Fruit fly (Drosophila melanogaster) whole organism, embryonic: ENCODE results near the gene Myo10A.

ENCODE experiments used
- Adf1 ChIP-seq: fragments of 200-800 bp; sonication (Bioruptor generic); IDR thresholded peaks from 2 replicates; pipeline ENCODE4 v1.3.6; 2022; ENCODE audit warnings: missing biosample characterization, missing genetic modification characterization
- Awh ChIP-seq: fragments of 200-800 bp; sonication (Bioruptor generic); IDR thresholded peaks from 2 replicates; pipeline ENCODE4, ENCODE4 v1.3.6; 2022; ENCODE audit warnings: missing biosample characterization, missing genetic modification characterization
- BEAF-32 ChIP-seq: fragments of 200-800 bp; sonication (Bioruptor generic); optimal IDR thresholded peaks from 3 replicates; lab custom pipeline; 2017; ENCODE audit warnings: missing biosample characterization, missing genetic modification characterization, mild to moderate bottlenecking, moderate library complexity, missing genetic modification reagents
- C15 ChIP-seq: fragments of 200-800 bp; sonication (Bioruptor generic); IDR thresholded peaks from 3 replicates; pipeline ENCODE4 v1.3.6; 2022; ENCODE audit warnings: missing biosample characterization, missing genetic modification characterization
- CG10366 ChIP-seq: fragments of 200-800 bp; sonication (Bioruptor generic); IDR thresholded peaks from 2 replicates; pipeline ENCODE4 v1.3.6; 2022; ENCODE audit warnings: missing biosample characterization, missing genetic modification characterization
- CG11695 ChIP-seq: fragments of 200-800 bp; sonication (Bioruptor generic); IDR thresholded peaks from 3 replicates; pipeline ENCODE4 v1.3.6; 2022; ENCODE audit warnings: missing biosample characterization, missing genetic modification characterization
- CG1233 ChIP-seq: fragments of 200-800 bp; sonication (Bioruptor generic); optimal IDR thresholded peaks from 4 replicates; lab custom pipeline; 2018; ENCODE audit warnings: missing biosample characterization, mild to moderate bottlenecking, missing genetic modification characterization
- CG12659 ChIP-seq: fragments of 200-800 bp; sonication (Bioruptor generic); optimal IDR thresholded peaks from 3 replicates; lab custom pipeline; 2017; ENCODE audit warnings: mild to moderate bottlenecking, missing biosample characterization, missing genetic modification reagents, missing genetic modification characterization
- CG13894 ChIP-seq: fragments of 200-800 bp; sonication (Bioruptor generic); optimal IDR thresholded peaks from 3 replicates; lab custom pipeline; 2018; ENCODE audit warnings: missing biosample characterization, mild to moderate bottlenecking, missing genetic modification characterization, moderate library complexity
- CG14050 ChIP-seq: fragments of 200-800 bp; sonication (Bioruptor generic); IDR thresholded peaks from 3 replicates; pipeline ENCODE4 v1.3.6; 2022; ENCODE audit warnings: missing biosample characterization, missing genetic modification characterization
- CG14710 ChIP-seq: fragments of 200-800 bp; sonication (Bioruptor generic); optimal IDR thresholded peaks from 3 replicates; lab custom pipeline; 2019; ENCODE audit warnings: missing biosample characterization, mild to moderate bottlenecking, missing genetic modification characterization, moderate library complexity
- CG1529 ChIP-seq: fragments of 200-800 bp; sonication (Bioruptor generic); optimal IDR thresholded peaks from 3 replicates; lab custom pipeline; 2018; ENCODE audit warnings: missing biosample characterization, missing genetic modification characterization
- CG17361 ChIP-seq: fragments of 200-800 bp; sonication (Bioruptor generic); IDR thresholded peaks from 3 replicates; pipeline ENCODE4 v1.3.6; 2022; ENCODE audit warnings: missing biosample characterization, missing genetic modification characterization
- CG17912 ChIP-seq: fragments of 200-800 bp; sonication (Bioruptor generic); optimal IDR thresholded peaks from 2 replicates; lab custom pipeline; 2018; ENCODE audit warnings: missing biosample characterization, mild to moderate bottlenecking, missing genetic modification characterization
- CG30403 ChIP-seq: fragments of 200-800 bp; sonication (Bioruptor generic); optimal IDR thresholded peaks from 3 replicates; lab custom pipeline; 2016; ENCODE audit warnings: missing biosample characterization, missing genetic modification characterization
- CG31441 ChIP-seq: fragments of 200-800 bp; sonication (Bioruptor generic); IDR thresholded peaks from 2 replicates; pipeline ENCODE4 v1.3.6; 2022; ENCODE audit warnings: missing biosample characterization, missing genetic modification characterization
- CG33557 ChIP-seq: fragments of 200-800 bp; sonication (Bioruptor generic); optimal IDR thresholded peaks from 2 replicates; lab custom pipeline; 2019; ENCODE audit warnings: missing biosample characterization, mild to moderate bottlenecking, missing genetic modification characterization, moderate library complexity
- CG4730 ChIP-seq: fragments of 200-800 bp; sonication (Bioruptor generic); IDR thresholded peaks from 2 replicates; pipeline ENCODE4 v1.3.6; 2022; ENCODE audit warnings: missing biosample characterization, missing genetic modification characterization
- CG4854 ChIP-seq: fragments of 200-800 bp; sonication (Bioruptor generic); optimal IDR thresholded peaks from 2 replicates; lab custom pipeline; 2016; ENCODE audit warnings: missing biosample characterization, missing genetic modification characterization, inconsistent platforms
- CG6272 ChIP-seq: fragments of 200-800 bp; sonication (Bioruptor generic); IDR thresholded peaks from 2 replicates; pipeline ENCODE4 v1.3.6; 2022; ENCODE audit warnings: missing biosample characterization, missing genetic modification characterization
- CG6689 ChIP-seq: fragments of 200-800 bp; sonication (Bioruptor generic); IDR thresholded peaks from 2 replicates; pipeline ENCODE4 v1.3.6; 2022; ENCODE audit warnings: missing biosample characterization, missing genetic modification characterization
- CG7963 ChIP-seq: fragments of 200-800 bp; sonication (Bioruptor generic); IDR thresholded peaks from 3 replicates; pipeline ENCODE4 v1.3.6; 2022; ENCODE audit warnings: missing biosample characterization, missing genetic modification characterization; ENCODE audit not compliant: partially characterized antibody
- CG8478 ChIP-seq: fragments of >200 bp; optimal IDR thresholded peaks from 2 replicates; lab custom pipeline; 2018
- CG8944 ChIP-seq: fragments of 200-800 bp; sonication (Bioruptor generic); optimal IDR thresholded peaks from 3 replicates; lab custom pipeline; 2016; ENCODE audit warnings: missing biosample characterization, missing genetic modification characterization
- CG9727 ChIP-seq: fragments of 200-800 bp; sonication (Bioruptor generic); optimal IDR thresholded peaks from 3 replicates; lab custom pipeline; 2017; ENCODE audit warnings: missing biosample characterization, mild to moderate bottlenecking, missing genetic modification characterization
- D ChIP-seq, 2 experiments: fragments of 200-800 bp in 1 of 2; fragments of >200 bp in 1 of 2; sonication (Bioruptor generic) in 1 of 2; optimal IDR thresholded peaks; 2 replicates in 1 of 2; 3 replicates in 1 of 2; lab custom pipeline; 2017; ENCODE audit warnings: mild to moderate bottlenecking in 1 of 2, missing biosample characterization in 1 of 2, missing genetic modification characterization in 1 of 2, missing genetic modification reagents in 1 of 2
- Eip74EF ChIP-seq, 2 experiments: fragments of 200-800 bp in 1 of 2; fragments of >200 bp in 1 of 2; sonication (Bioruptor generic) in 1 of 2; optimal IDR thresholded peaks; 2 replicates each; lab custom pipeline; 2017 to 2019; ENCODE audit warnings: missing biosample characterization in 2 of 2, missing genetic modification characterization in 2 of 2, mild to moderate bottlenecking in 1 of 2, moderate library complexity in 1 of 2
- GATAe ChIP-seq: fragments of 200-800 bp; sonication (Bioruptor generic); conservative IDR thresholded peaks from 2 replicates; pipeline ENCODE4 v1.3.6; 2022; ENCODE audit warnings: missing biosample characterization, missing genetic modification characterization
- Med ChIP-seq: fragments of 200-800 bp; sonication (Bioruptor generic); peaks from one replicate; lab custom pipeline; 2016; ENCODE audit warnings: missing biosample characterization, missing genetic modification characterization, mild to moderate bottlenecking, inconsistent platforms, moderate library complexity
- Opbp ChIP-seq: fragments of 200-800 bp; sonication (Bioruptor generic); IDR thresholded peaks from 3 replicates; pipeline ENCODE4 v1.3.6; 2022; ENCODE audit warnings: missing biosample characterization, missing genetic modification characterization; ENCODE audit not compliant: partially characterized antibody
- Ravus ChIP-seq: fragments of 200-800 bp; sonication (Bioruptor generic); IDR thresholded peaks from 2 replicates; pipeline ENCODE4 v1.3.6; 2022; ENCODE audit warnings: missing biosample characterization, missing genetic modification characterization
- Spps ChIP-seq: fragments of 200-800 bp; sonication (Bioruptor generic); optimal IDR thresholded peaks from 2 replicates; lab custom pipeline; 2018; ENCODE audit warnings: missing biosample characterization, mild to moderate bottlenecking, missing genetic modification characterization
- TFAM ChIP-seq: fragments of 200-800 bp; sonication (Bioruptor generic); optimal IDR thresholded peaks from 2 replicates; lab custom pipeline; 2017; ENCODE audit warnings: missing biosample characterization, missing genetic modification characterization, inconsistent platforms
- Usf ChIP-seq: fragments of 200-800 bp; sonication (Bioruptor generic); optimal IDR thresholded peaks from 2 replicates; lab custom pipeline; 2017; ENCODE audit warnings: missing genotype, missing biosample characterization, missing genetic modification characterization
- ara ChIP-seq: fragments of 200-800 bp; sonication (Bioruptor generic); IDR thresholded peaks from 2 replicates; pipeline ENCODE4 v1.3.6; 2022; ENCODE audit warnings: missing biosample characterization, missing genetic modification characterization
- corto ChIP-seq: fragments of 200-800 bp; sonication (Bioruptor generic); optimal IDR thresholded peaks from 2 replicates; lab custom pipeline; 2016; ENCODE audit warnings: missing biosample characterization, mild to moderate bottlenecking, missing genetic modification characterization, moderate library complexity
- ewg ChIP-seq: fragments of 200-800 bp; sonication (Bioruptor generic); optimal IDR thresholded peaks from 3 replicates; lab custom pipeline; 2017; ENCODE audit warnings: mild to moderate bottlenecking, missing biosample characterization, missing genetic modification reagents, missing genetic modification characterization
- gcm ChIP-seq: fragments of 200-800 bp; sonication (Bioruptor generic); optimal IDR thresholded peaks from 2 replicates; lab custom pipeline; 2019; ENCODE audit warnings: missing biosample characterization, mild to moderate bottlenecking, missing genetic modification characterization, moderate library complexity
- gem ChIP-seq: fragments of 200-800 bp; sonication (Bioruptor generic); optimal IDR thresholded peaks from 2 replicates; lab custom pipeline; 2019; ENCODE audit warnings: missing biosample characterization, mild to moderate bottlenecking, missing genetic modification characterization, moderate library complexity
- ken ChIP-seq: fragments of 200-800 bp; sonication (Bioruptor generic); IDR thresholded peaks from 3 replicates; pipeline ENCODE4 v1.3.6; 2022; ENCODE audit warnings: missing biosample characterization, missing genetic modification characterization
- luna ChIP-seq: fragments of 200-800 bp; sonication (Bioruptor generic); optimal IDR thresholded peaks from 2 replicates; lab custom pipeline; 2016; ENCODE audit warnings: missing biosample characterization, missing genetic modification characterization
- onecut ChIP-seq: fragments of 200-800 bp; sonication (Bioruptor generic); IDR thresholded peaks from 2 replicates; pipeline ENCODE4 v1.3.6; 2022; ENCODE audit warnings: missing biosample characterization, missing genetic modification characterization
- prd ChIP-seq, 3 experiments: fragments of >200 bp in 2 of 3; fragments of 200-800 bp in 1 of 3; sonication (Bioruptor generic) in 1 of 3; optimal IDR thresholded peaks in 2 of 3; IDR thresholded peaks in 1 of 3; 2 replicates in 2 of 3; 3 replicates in 1 of 3; pipeline versions ENCODE4 v1.3.6 to Lab custom; 2017 to 2022; ENCODE audit warnings: missing biosample characterization in 1 of 3, missing genetic modification characterization in 1 of 3
- pum ChIP-seq: fragments of 200-800 bp; sonication (Bioruptor generic); optimal IDR thresholded peaks from 2 replicates; lab custom pipeline; 2016; ENCODE audit warnings: missing biosample characterization, missing genetic modification characterization
- repo ChIP-seq: fragments of 200-800 bp; sonication (Bioruptor generic); optimal IDR thresholded peaks from 2 replicates; lab custom pipeline; 2016; ENCODE audit warnings: missing biosample characterization, missing genetic modification characterization
- ro ChIP-seq: fragments of 200-800 bp; sonication (Bioruptor generic); IDR thresholded peaks from 2 replicates; pipeline ENCODE4 v1.3.6; 2022; ENCODE audit warnings: missing biosample characterization, missing genetic modification characterization
- sens ChIP-seq: fragments of 200-800 bp; sonication (Bioruptor generic); peaks from one replicate; lab custom pipeline; 2016; ENCODE audit warnings: missing biosample characterization, missing genetic modification characterization
- seq ChIP-seq: fragments of 200-800 bp; sonication (Bioruptor generic); IDR thresholded peaks from 2 replicates; pipeline ENCODE4 v1.3.6; 2022; ENCODE audit warnings: missing biosample characterization, missing genetic modification characterization
- sug ChIP-seq: fragments of 200-800 bp; optimal IDR thresholded peaks from 2 replicates; lab custom pipeline; 2019; ENCODE audit warnings: missing biosample characterization, mild to moderate bottlenecking, missing genetic modification characterization, moderate library complexity
- tx ChIP-seq: fragments of 200-800 bp; sonication (Bioruptor generic); optimal IDR thresholded peaks from 2 replicates; lab custom pipeline; 2016; ENCODE audit warnings: missing biosample characterization, missing genetic modification characterization
- zf30C ChIP-seq: fragments of 200-800 bp; sonication (Bioruptor generic); optimal IDR thresholded peaks from 3 replicates; lab custom pipeline; 2018; ENCODE audit warnings: missing biosample characterization, mild to moderate bottlenecking, missing genetic modification characterization

The Myo10A gene

dm6 chrX:10893208-10893607 is 37.4 kb upstream of the Myo10A start:
- no peak for TF ChIP-seq corto
- TF ChIP-seq gem (tag; lab: Kevin White, UChicago): peak; percentile 7
- TF ChIP-seq TFAM (GFP tag; lab: Kevin White, UChicago): no peak
- TF ChIP-seq CG8478: no peak
- no peak for TF ChIP-seq CG30403 (GFP tag; lab: Kevin White, UChicago)
- TF ChIP-seq CG14050 (GFP tag; lab: Robert Waterston, UW): no peak
- TF ChIP-seq sug (tag; lab: Kevin White, UChicago): no peak
- TF ChIP-seq CG9727 (GFP tag; lab: Kevin White, UChicago): no peak
- no peak for TF ChIP-seq CG4730 (GFP tag; lab: Robert Waterston, UW)
- no peak for TF ChIP-seq C15
- TF ChIP-seq Adf1 (GFP tag; lab: Robert Waterston, UW): no peak
- 0 out of 2 replicates have a peak, but pooled peaks have one; percentile 14 for TF ChIP-seq CG6689
- TF ChIP-seq Ravus (GFP tag; lab: Robert Waterston, UW): no peak
- no peak for TF ChIP-seq luna
- no peak for TF ChIP-seq CG4854
- TF ChIP-seq CG14710: no peak
- no peak for TF ChIP-seq Awh
- no peak for TF ChIP-seq CG8944 (GFP tag; lab: Kevin White, UChicago)
- no peak for TF ChIP-seq CG1529 (GFP tag; lab: Kevin White, UChicago)
- peak; percentile 47 for TF ChIP-seq sens (GFP tag; lab: Kevin White, UChicago)
- TF ChIP-seq ara (GFP tag; lab: Robert Waterston, UW): 0 out of 2 replicates have a peak, but pooled peaks have one; percentile 9
- no peak for TF ChIP-seq Spps
- TF ChIP-seq tx (GFP tag; lab: Kevin White, UChicago): no peak
- TF ChIP-seq pum (GFP tag; lab: Kevin White, UChicago): no peak
- TF ChIP-seq CG6272: no peak
- no peak for TF ChIP-seq ewg
- peak; percentile 28 for TF ChIP-seq Med (GFP tag; lab: Kevin White, UChicago)
- TF ChIP-seq CG11695 (GFP tag; lab: Robert Waterston, UW): no peak
- TF ChIP-seq CG10366: no peak
- no peak for TF ChIP-seq repo
- no peak for TF ChIP-seq gcm (GFP tag; lab: Kevin White, UChicago)
- no peak for TF ChIP-seq Usf (GFP tag; lab: Kevin White, UChicago)
- no peak for TF ChIP-seq CG7963 (GFP tag; lab: Robert Waterston, UW)
- no peak for TF ChIP-seq zf30C
- TF ChIP-seq BEAF-32 (GFP tag; lab: Kevin White, UChicago): no peak
- no peak for TF ChIP-seq CG12659 (GFP tag; lab: Kevin White, UChicago)
- TF ChIP-seq Eip74EF (GFP tag; optimal IDR thresholded peaks at IDR 0.05; lab: Kevin White, UChicago): no peak
- TF ChIP-seq prd (optimal IDR thresholded peaks at IDR 0.05; lab: Kevin White, UChicago): no peak
- TF ChIP-seq prd (GFP tag; IDR thresholded peaks at IDR 0.05; lab: Robert Waterston, UW): 0 out of 3 replicates have a peak, but pooled peaks have one; percentile 17
- no peak for TF ChIP-seq D (optimal IDR thresholded peaks at IDR 0.05; lab: Kevin White, UChicago)
- TF ChIP-seq D (GFP tag; optimal IDR thresholded peaks at IDR 0.05; lab: Kevin White, UChicago): no peak
- no peak for TF ChIP-seq ken (GFP tag; lab: Robert Waterston, UW)
- no peak for TF ChIP-seq CG17361 (GFP tag; lab: Robert Waterston, UW)
- TF ChIP-seq onecut (GFP tag; lab: Robert Waterston, UW): no peak
- no peak for TF ChIP-seq CG13894 (tag; lab: Kevin White, UChicago)
- TF ChIP-seq CG33557 (GFP tag; lab: Kevin White, UChicago): no peak
- no peak for TF ChIP-seq Opbp (GFP tag; lab: Robert Waterston, UW)
- no peak for TF ChIP-seq GATAe (GFP tag; lab: Robert Waterston, UW)
- TF ChIP-seq ro: no peak
- no peak for TF ChIP-seq CG31441
- no peak for TF ChIP-seq CG1233
- no peak for TF ChIP-seq CG17912
- no peak for TF ChIP-seq seq (GFP tag; lab: Robert Waterston, UW)
